Fruit fly (Drosophila melanogaster) whole organism, pupa: ENCODE results near the gene CG31278.

Experiments used
- CG12605 ChIP-seq: fragments of 200-800 bp; sonication (Bioruptor generic); IDR thresholded peaks from 2 replicates; pipeline ENCODE4 v1.3.6; 2022; ENCODE audit warnings: missing biosample characterization, missing genetic modification characterization
- CG17806 ChIP-seq: fragments of 200-800 bp; sonication (Bioruptor generic); optimal IDR thresholded peaks from 2 replicates; lab custom pipeline; 2018; ENCODE audit warnings: missing biosample characterization, mild to moderate bottlenecking, missing genetic modification characterization, moderate library complexity

- TF ChIP-seq CG17806 (tag; lab: Kevin White, UChicago) (no peak), CG12605 (no peak)
Measured at dm6 chr3R:10709264-10709663, 1.1 kb upstream of the CG31278 start, which contains the start of gene CG31373.
